Fruit fly (Drosophila melanogaster) whole organism, adult: ENCODE results near the gene CG15717.

Experiments used
- CG11617 ChIP-seq: fragments of 200-800 bp; sonication (Bioruptor generic); optimal IDR thresholded peaks from 2 replicates; lab custom pipeline; 2017; ENCODE audit warnings: mild to moderate bottlenecking, missing biosample characterization, missing genetic modification reagents, missing genetic modification characterization
- CG12768 ChIP-seq: fragments of 200-800 bp; sonication (Bioruptor generic); optimal IDR thresholded peaks from 2 replicates; lab custom pipeline; 2017; ENCODE audit warnings: missing biosample characterization, missing genetic modification characterization, mild to moderate bottlenecking, moderate library complexity, missing genetic modification reagents
- CG14711 ChIP-seq: fragments of 200-800 bp; sonication (Bioruptor generic); optimal IDR thresholded peaks from 2 replicates; lab custom pipeline; 2018; ENCODE audit warnings: missing biosample characterization, mild to moderate bottlenecking, missing genetic modification characterization, moderate library complexity
- CG1620 ChIP-seq: fragments of 200-800 bp; sonication (Bioruptor generic); optimal IDR thresholded peaks from 2 replicates; lab custom pipeline; 2016; ENCODE audit warnings: missing biosample characterization, missing genetic modification characterization
- CG33017 ChIP-seq: fragments of 200-800 bp; sonication (Bioruptor generic); optimal IDR thresholded peaks from 2 replicates; lab custom pipeline; 2018; ENCODE audit warnings: missing biosample characterization, mild to moderate bottlenecking, missing genetic modification characterization, moderate library complexity
- CG5204 ChIP-seq: fragments of 200-800 bp; sonication (Bioruptor generic); optimal IDR thresholded peaks from 2 replicates; lab custom pipeline; 2016; ENCODE audit warnings: missing biosample characterization, missing genetic modification characterization
- CG7045 ChIP-seq: fragments of 200-800 bp; sonication (Bioruptor generic); optimal IDR thresholded peaks from 2 replicates; lab custom pipeline; 2017; ENCODE audit warnings: missing biosample characterization, mild to moderate bottlenecking, missing genetic modification characterization
- CG7101 ChIP-seq: fragments of 200-800 bp; sonication (Bioruptor generic); optimal IDR thresholded peaks from 2 replicates; lab custom pipeline; 2018; ENCODE audit warnings: missing biosample characterization, mild to moderate bottlenecking, missing genetic modification characterization, moderate library complexity
- Clk ChIP-seq: fragments of 200-800 bp; sonication (Bioruptor generic); optimal IDR thresholded peaks from 2 replicates; lab custom pipeline; 2017; ENCODE audit warnings: missing biosample characterization, missing genetic modification characterization
- Crg-1 ChIP-seq: fragments of 200-800 bp; sonication (Bioruptor generic); optimal IDR thresholded peaks from 2 replicates; lab custom pipeline; 2016; ENCODE audit warnings: missing biosample characterization, missing genetic modification characterization
- Hr96 ChIP-seq: fragments of 200-800 bp; sonication (Bioruptor generic); optimal IDR thresholded peaks from 2 replicates; lab custom pipeline; 2016; ENCODE audit warnings: missing biosample characterization, missing genetic modification characterization
- Mnt ChIP-seq: fragments of 200-800 bp; sonication (Bioruptor generic); optimal IDR thresholded peaks from 2 replicates; lab custom pipeline; 2016; ENCODE audit warnings: missing biosample characterization, mild to moderate bottlenecking, missing genetic modification characterization
- bab1 ChIP-seq: fragments of 200-800 bp; sonication (Bioruptor generic); optimal IDR thresholded peaks from 3 replicates; lab custom pipeline; 2019; ENCODE audit warnings: missing biosample characterization, mild to moderate bottlenecking, missing genetic modification characterization, moderate library complexity
- cic ChIP-seq: fragments of 200-800 bp; sonication (Bioruptor generic); optimal IDR thresholded peaks from 2 replicates; lab custom pipeline; 2017; ENCODE audit warnings: missing biosample characterization, mild to moderate bottlenecking, missing genetic modification characterization, moderate library complexity
- cnc ChIP-seq, 2 experiments: fragments of >200 bp; optimal IDR thresholded peaks; 2 replicates each; lab custom pipeline; 2017
- kay ChIP-seq: fragments of 200-800 bp; sonication (Bioruptor generic); peaks from one replicate; lab custom pipeline; 2016; ENCODE audit warnings: missing biosample characterization, missing genetic modification characterization, borderline replicate concordance
- ovo ChIP-seq: fragments of 200-800 bp; sonication (Bioruptor generic); optimal IDR thresholded peaks from 2 replicates; lab custom pipeline; 2016; ENCODE audit warnings: missing biosample characterization, missing genetic modification characterization
- pad ChIP-seq: fragments of 200-800 bp; sonication (Bioruptor generic); optimal IDR thresholded peaks from 3 replicates; lab custom pipeline; 2017; ENCODE audit warnings: missing biosample characterization, missing genetic modification characterization, mild to moderate bottlenecking, moderate library complexity, missing genetic modification reagents
- tj ChIP-seq: fragments of 200-800 bp; sonication (Bioruptor generic); optimal IDR thresholded peaks from 3 replicates; lab custom pipeline; 2017; ENCODE audit warnings: missing biosample characterization, mild to moderate bottlenecking, missing genetic modification characterization, moderate library complexity
- toe ChIP-seq: fragments of 200-800 bp; sonication (Bioruptor generic); optimal IDR thresholded peaks from 2 replicates; lab custom pipeline; 2016; ENCODE audit warnings: missing biosample characterization, missing genetic modification characterization

The CG15717 gene

DNA sequence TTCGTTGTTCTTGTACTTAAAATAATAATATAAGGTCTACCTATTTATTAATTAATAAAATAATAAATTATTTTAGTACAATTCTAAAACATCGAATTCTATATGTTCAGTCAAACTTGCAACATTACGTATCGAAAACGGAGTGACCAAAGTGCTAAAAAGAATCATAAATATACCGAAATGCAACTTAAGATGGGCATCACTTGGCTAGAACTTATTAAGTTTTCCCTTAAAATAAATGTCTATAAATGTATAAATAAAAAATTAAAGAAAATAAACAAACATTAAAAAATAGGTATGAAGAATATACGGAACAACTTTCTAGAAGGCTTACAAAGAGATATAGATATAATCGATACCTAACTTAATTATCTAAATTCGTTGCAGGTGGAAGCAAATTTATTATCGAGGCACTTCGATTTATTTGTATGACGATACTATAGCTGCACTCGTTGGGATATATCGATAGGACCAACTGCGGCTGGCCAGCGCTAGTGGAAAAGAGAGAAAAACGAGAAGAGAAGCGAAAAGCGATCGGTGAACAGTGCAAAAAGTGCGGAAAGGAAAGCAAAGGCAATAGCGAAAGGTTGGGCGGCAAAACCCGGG, 38.0 kb upstream of the CG15717 start, which contains the start of gene lic:
Gene lic (plus strand): TSS at position 490 of the 606 bp plus-strand sequence.
- TF ChIP-seq kay (GFP tag; lab: Kevin White, UChicago) = peak; percentile 31
- no peak for TF ChIP-seq CG1620 (GFP tag; lab: Kevin White, UChicago)
- no peak for TF ChIP-seq toe
- peak; percentile 39 for TF ChIP-seq bab1 (GFP tag; lab: Kevin White, UChicago)
- TF ChIP-seq pad (GFP tag; lab: Kevin White, UChicago) = no peak
- TF ChIP-seq tj (GFP tag; lab: Kevin White, UChicago) = no peak
- TF ChIP-seq Hr96 (GFP tag; lab: Kevin White, UChicago) = no peak
- TF ChIP-seq CG7101 (tag; lab: Kevin White, UChicago) = no peak
- TF ChIP-seq CG7045 (GFP tag; lab: Kevin White, UChicago) = no peak

DNA sequence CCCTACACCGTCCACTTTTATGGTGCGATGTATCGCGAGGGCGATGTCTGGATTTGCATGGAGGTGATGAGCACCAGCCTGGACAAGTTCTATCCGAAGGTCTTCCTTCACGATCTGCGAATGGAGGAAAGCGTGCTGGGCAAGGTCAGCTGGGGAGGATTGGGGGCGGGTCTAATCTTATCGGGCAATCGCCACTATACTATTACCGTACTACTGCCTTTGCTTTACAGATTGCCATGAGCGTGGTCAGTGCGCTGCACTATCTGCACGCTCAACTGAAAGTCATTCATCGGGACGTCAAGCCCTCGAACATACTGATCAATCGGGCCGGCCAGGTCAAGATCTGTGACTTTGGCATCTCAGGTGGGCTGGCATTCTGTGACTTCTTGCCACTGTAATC, 36.9 kb upstream of the CG15717 start:
- TF ChIP-seq bab1 (GFP tag; lab: Kevin White, UChicago) (no peak), tj (GFP tag; lab: Kevin White, UChicago) (no peak), ovo (GFP tag; lab: Kevin White, UChicago) (no peak), cic (GFP tag; lab: Kevin White, UChicago) (peak; percentile 96), kay (GFP tag; lab: Kevin White, UChicago) (no peak)

DNA sequence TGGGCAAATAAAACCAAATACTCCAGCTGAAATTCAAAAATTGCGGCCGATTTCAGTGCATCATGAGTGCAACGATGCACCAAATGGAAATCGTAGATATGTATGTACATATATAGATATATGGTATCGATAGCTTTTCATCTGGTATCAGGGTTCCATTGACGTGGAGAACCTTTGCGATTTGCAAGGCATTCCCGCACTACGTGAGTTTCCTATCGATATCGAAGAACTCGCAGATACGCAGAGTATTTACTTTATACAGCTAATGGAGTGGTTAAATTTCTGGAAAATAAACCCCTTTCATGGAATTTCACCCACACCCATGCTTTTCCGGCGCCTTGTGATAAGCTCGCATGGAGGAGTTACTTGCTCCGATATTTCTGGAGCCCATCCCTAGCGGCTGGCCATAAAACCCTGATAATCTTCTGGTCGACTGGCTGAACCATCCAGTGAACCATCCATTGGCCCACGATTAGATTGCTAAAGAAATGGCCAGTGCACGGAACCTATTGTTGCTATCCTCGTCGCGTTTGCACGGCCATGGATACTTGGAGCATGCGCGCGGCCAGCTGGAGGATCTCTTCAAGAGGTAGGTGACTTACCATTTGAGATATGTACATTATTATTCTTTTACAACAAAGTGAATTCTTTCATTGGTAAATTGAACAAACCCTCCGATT, 34.5 kb upstream of the CG15717 start, which contains the start of gene CG2200:
Gene CG2200 (plus strand): TSS at position 215 of the 680 bp plus-strand sequence.
- TF ChIP-seq toe (peak; percentile 48), pad (GFP tag; lab: Kevin White, UChicago) (peak; percentile 58), CG12768 (GFP tag; lab: Kevin White, UChicago) (peak; percentile 51), cic (GFP tag; lab: Kevin White, UChicago) (peak; percentile 42), CG7101 (tag; lab: Kevin White, UChicago) (peak; percentile 83), Clk (GFP tag; lab: Kevin White, UChicago) (peak; percentile 15), ovo (GFP tag; lab: Kevin White, UChicago) (peak; percentile 25), CG1620 (GFP tag; lab: Kevin White, UChicago) (peak; percentile 52), Crg-1 (peak; percentile 84), CG11617 (peak; percentile 83), cnc (optimal IDR thresholded peaks at IDR 0.05; lab: Kevin White, UChicago) (no peak), kay (GFP tag; lab: Kevin White, UChicago) (no peak), bab1 (GFP tag; lab: Kevin White, UChicago) (peak; percentile 85), Mnt (GFP tag; lab: Kevin White, UChicago) (peak; percentile 81), CG14711 (peak; percentile 77), tj (GFP tag; lab: Kevin White, UChicago) (peak; percentile 55), Hr96 (GFP tag; lab: Kevin White, UChicago) (peak; percentile 81), CG5204 (peak; percentile 54), CG33017 (tag; lab: Kevin White, UChicago) (peak; percentile 23), CG7045 (GFP tag; lab: Kevin White, UChicago) (peak; percentile 13)

DNA sequence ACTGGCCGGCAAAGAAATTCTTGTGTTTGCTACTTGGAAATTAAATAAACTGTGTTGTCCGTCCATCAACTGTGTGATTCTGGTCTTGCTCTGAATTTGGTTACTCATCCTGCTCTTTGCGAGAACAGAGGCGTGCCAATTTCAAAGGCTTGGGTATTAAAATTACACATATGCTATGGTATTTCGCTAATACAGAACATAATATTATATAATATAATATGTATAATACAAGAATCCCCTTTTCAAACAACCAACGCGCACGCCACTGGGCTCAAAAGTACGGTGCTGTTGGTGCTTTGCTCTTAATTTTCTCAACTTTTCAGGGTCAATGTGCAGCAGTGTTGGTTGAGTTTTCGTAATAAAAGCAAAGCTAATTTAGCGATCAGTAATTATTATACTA, 28.8 kb upstream of the CG15717 start:
- TF ChIP-seq Mnt (GFP tag; lab: Kevin White, UChicago) (no peak), CG7101 (tag; lab: Kevin White, UChicago) (peak; percentile 20), CG14711 (peak; percentile 16), CG33017 (tag; lab: Kevin White, UChicago) (peak; percentile 22), bab1 (GFP tag; lab: Kevin White, UChicago) (no peak), tj (GFP tag; lab: Kevin White, UChicago) (no peak), cnc (optimal IDR thresholded peaks at IDR 0.05; lab: Kevin White, UChicago) (no peak)

DNA sequence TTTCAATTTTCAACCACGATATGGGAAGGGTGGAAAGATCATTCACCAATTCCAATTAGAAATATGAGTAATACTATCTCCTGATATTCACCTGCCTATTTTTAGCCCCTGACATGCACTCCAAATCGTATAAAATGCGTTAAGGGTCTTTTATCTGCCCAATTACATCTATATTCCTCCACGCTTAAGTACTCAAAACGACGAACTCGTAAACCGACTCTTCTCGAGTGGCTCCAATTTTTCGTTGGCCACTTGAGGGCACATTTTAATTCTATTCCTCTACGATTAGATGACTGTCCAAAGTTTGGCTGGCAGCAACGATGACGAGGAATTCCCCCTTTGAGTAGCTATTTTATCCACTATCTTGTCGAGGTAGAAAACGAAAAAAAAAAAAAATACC, 26.9 kb upstream of the CG15717 start:
- TF ChIP-seq CG1620 (GFP tag; lab: Kevin White, UChicago) = no peak
- TF ChIP-seq bab1 (GFP tag; lab: Kevin White, UChicago) = no peak
- no peak for TF ChIP-seq ovo (GFP tag; lab: Kevin White, UChicago)
- TF ChIP-seq CG33017 (tag; lab: Kevin White, UChicago) = no peak
- no peak for TF ChIP-seq Crg-1
- no peak for TF ChIP-seq CG7045 (GFP tag; lab: Kevin White, UChicago)
- no peak for TF ChIP-seq Mnt (GFP tag; lab: Kevin White, UChicago)
- TF ChIP-seq tj (GFP tag; lab: Kevin White, UChicago) = no peak
- no peak for TF ChIP-seq CG14711
- no peak for TF ChIP-seq CG5204
- TF ChIP-seq cnc (optimal IDR thresholded peaks at IDR 0.05; lab: Kevin White, UChicago) = no peak
- TF ChIP-seq Clk (GFP tag; lab: Kevin White, UChicago) = no peak
- TF ChIP-seq Hr96 (GFP tag; lab: Kevin White, UChicago) = no peak
- TF ChIP-seq toe = no peak
- TF ChIP-seq cic (GFP tag; lab: Kevin White, UChicago) = no peak
- TF ChIP-seq kay (GFP tag; lab: Kevin White, UChicago) = no peak
- no peak for TF ChIP-seq CG7101 (tag; lab: Kevin White, UChicago)
- no peak for TF ChIP-seq pad (GFP tag; lab: Kevin White, UChicago)
- TF ChIP-seq CG11617 = no peak
- TF ChIP-seq CG12768 (GFP tag; lab: Kevin White, UChicago) = no peak

DNA sequence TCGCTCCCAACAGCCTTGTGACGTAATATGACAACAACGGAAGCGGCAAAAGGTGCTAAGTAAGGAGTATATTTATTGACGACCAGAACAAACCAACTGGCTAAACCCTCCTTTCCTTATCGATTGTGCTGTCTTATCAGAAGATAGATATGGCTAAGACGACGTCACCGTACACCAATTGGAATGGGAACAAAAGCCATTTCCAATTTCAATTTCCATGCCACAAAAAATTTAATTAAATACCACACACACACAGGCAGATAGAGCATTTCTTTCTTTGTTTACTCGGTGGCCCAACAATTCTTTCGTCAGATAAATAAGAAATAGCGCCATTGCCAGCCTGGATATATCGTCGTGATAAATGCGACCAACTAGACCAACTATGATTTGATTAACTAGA, 24.2 kb upstream of the CG15717 start:
- TF ChIP-seq Mnt (GFP tag; lab: Kevin White, UChicago) (peak; percentile 0), cnc (optimal IDR thresholded peaks at IDR 0.05; lab: Kevin White, UChicago) (no peak)
